Worm (Caenorhabditis elegans): ENCODE data around the gene F58A3.4.
A peak's percentile ranks its signal among the peaks of the same experiment; 100 is the strongest.

Gene F58A3.4

DNA sequence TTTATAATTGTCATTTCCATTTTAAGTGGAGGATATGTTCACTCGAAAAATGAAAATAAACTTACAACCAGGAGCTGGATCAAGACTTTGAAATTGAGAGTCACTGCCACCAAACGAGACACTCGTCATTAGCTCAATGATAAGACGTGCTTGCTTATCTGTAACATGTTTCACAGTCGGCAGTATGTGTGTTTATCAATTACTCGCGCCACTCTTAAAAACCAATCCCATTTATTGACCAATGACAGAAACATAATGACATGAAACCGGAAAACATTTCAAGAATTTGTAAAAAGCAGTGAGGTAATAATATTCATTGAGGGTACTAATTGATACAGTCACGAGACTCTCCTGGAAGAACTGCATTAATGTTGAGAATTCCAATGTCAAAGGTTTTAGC, 2.4 kb downstream of the F58A3.4 start, which contains the start of gene del-5:
TSS of gene del-5 (minus strand) at position 130 of the 400 bp plus-strand sequence.
- no peak for TF ChIP-seq ceh-39 (tag; optimal IDR thresholded peaks at IDR 0.05)
- no peak for TF ChIP-seq mls-2 (tag; optimal IDR thresholded peaks at IDR 0.05)

ce11 chrX:11007393-11007792, 3.1 kb downstream of the F58A3.4 start:
- TF ChIP-seq nhr-28 (tag; optimal IDR thresholded peaks at IDR 0.05) (no peak), lin-13 (tag; optimal IDR thresholded peaks at IDR 0.05) (no peak), zip-8 (tag; optimal IDR thresholded peaks at IDR 0.05) (no peak), ham-2 (GFP tag; optimal IDR thresholded peaks at IDR 0.05) (no peak), ceh-83 (GFP tag; optimal IDR thresholded peaks at IDR 0.05) (no peak), mls-2 (tag; optimal IDR thresholded peaks at IDR 0.05) (no peak), unc-120 (tag; optimal IDR thresholded peaks at IDR 0.05; ENCODE audit: poor library complexity, severe bottlenecking) (no peak), elt-1 (tag; optimal IDR thresholded peaks at IDR 0.05; ENCODE audit: borderline replicate concordance, insufficient read depth) (no peak), pha-4 (tag; optimal IDR thresholded peaks at IDR 0.05) (no peak), elt-3 (tag; optimal IDR thresholded peaks at IDR 0.05) (no peak)

ce11 chrX:11003701-11004100, 6.8 kb downstream of the F58A3.4 start:
- no peak for TF ChIP-seq flh-1 (GFP tag; optimal IDR thresholded peaks at IDR 0.05)
- TF ChIP-seq nhr-237 (tag; optimal IDR thresholded peaks at IDR 0.05), result no peak
- peak; percentile 69 for TF ChIP-seq ham-2 (GFP tag; optimal IDR thresholded peaks at IDR 0.05)
- no peak for TF ChIP-seq nhr-2 (tag; optimal IDR thresholded peaks at IDR 0.05)
- no peak for TF ChIP-seq hlh-1 (tag; optimal IDR thresholded peaks at IDR 0.05)
- no peak for TF ChIP-seq nhr-28 (tag; optimal IDR thresholded peaks at IDR 0.05)

DNA sequence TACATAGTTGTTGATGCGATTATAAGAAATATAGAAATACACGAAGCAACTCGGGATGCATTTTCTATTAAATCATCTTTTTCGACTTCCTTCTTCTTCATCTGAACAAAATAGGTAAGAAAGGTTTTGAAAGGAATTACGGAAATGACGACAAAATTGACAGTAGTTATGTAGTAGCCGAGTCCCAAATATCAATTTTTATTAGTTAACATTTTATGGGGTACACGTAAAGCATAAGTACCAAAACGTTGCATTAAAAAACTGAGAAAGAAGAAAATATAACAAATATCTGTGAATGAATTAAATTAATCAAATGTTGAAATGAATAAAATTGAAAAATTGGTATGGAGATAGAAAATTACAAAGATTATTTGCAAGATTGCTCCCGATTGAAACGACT, 8.7 kb downstream of the F58A3.4 start, which contains the start of gene col-177:
TSS of gene col-177 (minus strand) at position 101 of the 400 bp plus-strand sequence.
- TF ChIP-seq flh-1 (GFP tag; optimal IDR thresholded peaks at IDR 0.05) (no peak), unc-120 (tag; optimal IDR thresholded peaks at IDR 0.05; ENCODE audit: poor library complexity, severe bottlenecking) (no peak), unc-62 (GFP tag; optimal IDR thresholded peaks at IDR 0.05) (no peak), pha-4 (tag; optimal IDR thresholded peaks at IDR 0.05) (no peak), nhr-76 (tag; optimal IDR thresholded peaks at IDR 0.05) (no peak), elt-3 (tag; optimal IDR thresholded peaks at IDR 0.05) (no peak), ces-1 (GFP tag; optimal IDR thresholded peaks at IDR 0.05) (no peak), M03D4.4 (tag; optimal IDR thresholded peaks at IDR 0.05) (no peak), ceh-43 (GFP tag; optimal IDR thresholded peaks at IDR 0.05) (no peak), lin-13 (tag; optimal IDR thresholded peaks at IDR 0.05) (no peak), nhr-2 (tag; optimal IDR thresholded peaks at IDR 0.05) (no peak), snpc-4 (tag; optimal IDR thresholded peaks at IDR 0.05) (no peak), elt-1 (tag; optimal IDR thresholded peaks at IDR 0.05; ENCODE audit: borderline replicate concordance, insufficient read depth) (no peak), ceh-39 (tag; optimal IDR thresholded peaks at IDR 0.05) (no peak), ham-2 (GFP tag; optimal IDR thresholded peaks at IDR 0.05) (no peak), ceh-83 (GFP tag; optimal IDR thresholded peaks at IDR 0.05) (no peak)

DNA sequence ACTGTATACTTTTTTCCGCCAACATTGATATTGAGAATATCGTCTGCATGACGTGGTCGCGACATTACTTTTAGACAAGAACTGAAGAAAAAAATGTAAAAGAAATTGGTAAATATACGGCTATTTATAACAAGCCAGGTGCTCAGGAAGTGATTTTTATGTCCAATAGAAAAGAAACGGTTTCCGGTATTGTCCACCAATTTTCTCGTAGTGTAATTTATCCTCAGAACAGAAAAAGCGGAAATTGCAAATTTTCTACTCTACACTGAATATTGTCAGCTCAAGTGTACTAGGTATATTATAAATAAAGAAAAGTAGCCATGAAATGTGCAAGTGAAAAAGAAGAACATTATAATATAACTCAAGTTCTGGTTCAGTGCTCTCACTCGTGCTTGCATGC, 11.3 kb downstream of the F58A3.4 start, which contains the start of gene F59F3.6:
TSS of gene F59F3.6 (minus strand) at position 101 of the 400 bp plus-strand sequence.
- TF ChIP-seq M03D4.4 (tag; optimal IDR thresholded peaks at IDR 0.05) (no peak), unc-39 (tag; optimal IDR thresholded peaks at IDR 0.05) (no peak), nhr-12 (tag; optimal IDR thresholded peaks at IDR 0.05) (no peak), unc-62 (GFP tag; optimal IDR thresholded peaks at IDR 0.05) (no peak), nhr-237 (tag; optimal IDR thresholded peaks at IDR 0.05) (no peak)

- TF ChIP-seq nhr-237 (tag; optimal IDR thresholded peaks at IDR 0.05), result no peak
Measured at ce11 chrX:10992177-10992576, 18.3 kb downstream of the F58A3.4 start, which contains the start of gene ver-3. TSS of gene ver-3 (plus strand) at chrX:10992477.

DNA sequence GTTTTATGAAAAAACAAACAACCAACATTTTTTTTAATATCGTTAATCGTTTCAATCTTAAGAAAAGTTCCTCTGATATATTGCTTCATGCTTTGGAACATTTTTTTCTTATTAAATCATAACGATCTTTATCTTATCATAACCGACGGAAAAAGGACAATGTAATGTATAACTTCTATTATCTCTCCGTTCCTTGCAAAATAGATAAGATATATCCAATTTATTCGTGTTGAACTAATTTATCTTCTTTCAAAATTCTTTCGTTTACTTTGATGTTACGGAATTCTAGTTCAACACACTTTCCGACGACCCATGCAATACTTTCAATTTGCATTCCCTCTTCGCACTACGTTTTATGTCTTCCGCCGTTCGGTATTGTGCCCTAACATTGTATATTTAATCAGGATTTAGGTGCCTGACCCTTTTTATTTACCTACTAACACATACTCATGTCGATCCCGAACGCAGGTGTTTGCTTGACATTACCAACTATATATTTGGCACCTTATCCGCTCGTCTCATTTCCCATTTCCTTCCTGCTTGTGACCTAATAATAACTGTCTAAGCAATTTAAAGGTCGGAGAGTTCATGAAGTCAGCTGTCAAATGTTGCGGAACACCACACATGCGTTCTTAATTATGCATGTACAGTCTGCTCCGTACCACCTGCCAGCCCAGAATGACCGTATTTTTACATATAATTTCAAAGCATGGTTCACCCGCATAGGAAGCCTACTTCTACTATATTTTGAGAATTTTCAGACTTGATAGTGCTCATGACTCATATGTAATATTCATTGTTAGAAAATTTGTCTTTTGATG, 18.9 kb downstream of the F58A3.4 start:
- TF ChIP-seq ztf-11 (tag; optimal IDR thresholded peaks at IDR 0.05), result no peak
- TF ChIP-seq ces-1 (GFP tag; optimal IDR thresholded peaks at IDR 0.05), result no peak
- no peak for TF ChIP-seq lsy-2 (tag; optimal IDR thresholded peaks at IDR 0.05)
- peak; percentile 38 for TF ChIP-seq cnd-1 (tag; optimal IDR thresholded peaks at IDR 0.05)
- no peak for TF ChIP-seq unc-120 (tag; optimal IDR thresholded peaks at IDR 0.05; ENCODE audit: poor library complexity, severe bottlenecking)
- peak; percentile 63 for TF ChIP-seq elt-1 (tag; optimal IDR thresholded peaks at IDR 0.05; ENCODE audit: borderline replicate concordance, insufficient read depth)
- TF ChIP-seq nhr-2 (tag; optimal IDR thresholded peaks at IDR 0.05), result peak; percentile 92

All from whole organism, mixed stage, embryonic.